Worm (Caenorhabditis elegans) whole organism, L2 larva: ENCODE results near the gene cal-1.

Source experiments
- C34F6.9 ChIP-seq: fragments of 150-350 bp; optimal IDR thresholded peaks from 2 replicates; lab custom pipeline; 2014; ENCODE audit warnings: missing biosample characterization, missing genetic modification characterization
- F13H6.1 ChIP-seq: sonication (generic microtip); optimal IDR thresholded peaks from 2 replicates; lab custom pipeline; 2016; ENCODE audit warnings: missing genetic modification characterization, missing compliant biosample characterization
- R02D3.7 ChIP-seq: fragments of 150-350 bp; optimal IDR thresholded peaks from 2 replicates; lab custom pipeline; 2014; ENCODE audit warnings: missing biosample characterization, missing genetic modification characterization
- Y55F3AM.14 ChIP-seq: fragments of 200-800 bp; sonication (Bioruptor generic); optimal IDR thresholded peaks from 2 replicates; lab custom pipeline; 2018; ENCODE audit warnings: mild to moderate bottlenecking, missing genetic modification characterization, missing compliant biosample characterization
- aly-2 ChIP-seq: fragments of 150-350 bp; optimal IDR thresholded peaks from 2 replicates; lab custom pipeline; 2014; ENCODE audit warnings: missing biosample characterization, missing genetic modification characterization
- blmp-1 ChIP-seq: sonication (generic microtip); optimal IDR thresholded peaks from 2 replicates; lab custom pipeline; 2017; ENCODE audit warnings: missing genetic modification characterization, mild to moderate bottlenecking, missing compliant biosample characterization, antibody characterized with exemption, moderate library complexity; ENCODE audit not compliant: insufficient read depth
- ceh-16 ChIP-seq: fragments of 150-350 bp; optimal IDR thresholded peaks from 2 replicates; lab custom pipeline; 2014; ENCODE audit warnings: missing biosample characterization, missing genetic modification characterization
- crh-2 ChIP-seq: sonication (generic microtip); optimal IDR thresholded peaks from 2 replicates; lab custom pipeline; 2017; ENCODE audit warnings: missing biosample characterization, missing genetic modification characterization
- dmd-4 ChIP-seq: sonication (generic microtip); optimal IDR thresholded peaks from 2 replicates; lab custom pipeline; 2017; ENCODE audit warnings: missing biosample characterization, missing genetic modification characterization
- egl-27 ChIP-seq: sonication (generic microtip); optimal IDR thresholded peaks from 3 replicates; lab custom pipeline; 2017; ENCODE audit warnings: missing biosample characterization, missing genetic modification reagents, missing genetic modification characterization
- elt-3 ChIP-seq: sonication (generic microtip); optimal IDR thresholded peaks from 2 replicates; lab custom pipeline; 2017; ENCODE audit warnings: missing biosample characterization, missing genetic modification characterization
- fos-1 ChIP-seq: fragments of 150-350 bp; optimal IDR thresholded peaks from 2 replicates; lab custom pipeline; 2014; ENCODE audit warnings: missing biosample characterization, missing genetic modification characterization
- gmeb-1 ChIP-seq: fragments of 150-350 bp; optimal IDR thresholded peaks from 2 replicates; lab custom pipeline; 2014; ENCODE audit warnings: missing biosample characterization, missing genetic modification characterization
- lin-11 ChIP-seq: fragments of 150-350 bp; sonication (generic microtip); optimal IDR thresholded peaks from 2 replicates; lab custom pipeline; 2014; ENCODE audit warnings: missing biosample characterization, missing genetic modification characterization, inconsistent platforms, mixed read lengths
- lin-13 ChIP-seq: fragments of 150-350 bp; optimal IDR thresholded peaks from 2 replicates; lab custom pipeline; 2014; ENCODE audit warnings: missing biosample characterization, missing genetic modification reagents, missing genetic modification characterization
- lsy-2 ChIP-seq, 2 experiments: fragments of 150-350 bp in 1 of 2; sonication (generic microtip) in 1 of 2; optimal IDR thresholded peaks; 2 replicates each; lab custom pipeline; 2014 to 2017; ENCODE audit warnings: missing biosample characterization in 2 of 2, missing genetic modification characterization in 2 of 2
- mab-5 ChIP-seq: fragments of 150-350 bp; optimal IDR thresholded peaks from 2 replicates; lab custom pipeline; 2014; ENCODE audit warnings: missing biosample characterization, missing genetic modification characterization
- mbf-1 ChIP-seq: sonication (generic microtip); optimal IDR thresholded peaks from 2 replicates; lab custom pipeline; 2017; ENCODE audit warnings: missing biosample characterization, missing genetic modification characterization
- mdl-1 ChIP-seq, 2 experiments: fragments of 150-350 bp in 1 of 2; sonication (generic microtip) in 1 of 2; optimal IDR thresholded peaks; 2 replicates each; lab custom pipeline; 2017; ENCODE audit warnings: missing biosample characterization in 2 of 2, missing genetic modification characterization in 2 of 2
- nhr-129 ChIP-seq: fragments of 150-350 bp; optimal IDR thresholded peaks from 2 replicates; lab custom pipeline; 2014; ENCODE audit warnings: missing biosample characterization, missing genetic modification characterization
- nhr-21 ChIP-seq: fragments of 150-350 bp; optimal IDR thresholded peaks from 2 replicates; lab custom pipeline; 2014; ENCODE audit warnings: missing biosample characterization, missing genetic modification characterization
- nhr-23 ChIP-seq: fragments of 150-350 bp; optimal IDR thresholded peaks from 2 replicates; lab custom pipeline; 2014; ENCODE audit warnings: missing biosample characterization, missing genetic modification reagents, missing genetic modification characterization
- nhr-237 ChIP-seq: fragments of 150-350 bp; optimal IDR thresholded peaks from 2 replicates; lab custom pipeline; 2014; ENCODE audit warnings: missing biosample characterization, missing genetic modification characterization
- nhr-25 ChIP-seq: fragments of 150-350 bp; sonication (generic microtip); optimal IDR thresholded peaks from 3 replicates; lab custom pipeline; 2014; ENCODE audit warnings: missing biosample characterization, missing genetic modification characterization
- nhr-77 ChIP-seq: fragments of 150-350 bp; optimal IDR thresholded peaks from 2 replicates; lab custom pipeline; 2014; ENCODE audit warnings: missing biosample characterization, missing genetic modification characterization
- peb-1 ChIP-seq: fragments of 150-350 bp; optimal IDR thresholded peaks from 2 replicates; lab custom pipeline; 2014; ENCODE audit warnings: missing biosample characterization, missing genetic modification characterization
- sem-4 ChIP-seq: fragments of 150-350 bp; optimal IDR thresholded peaks from 2 replicates; lab custom pipeline; 2014; ENCODE audit warnings: missing biosample characterization, missing genetic modification reagents, missing genetic modification characterization
- sma-3 ChIP-seq: sonication (generic microtip); optimal IDR thresholded peaks from 2 replicates; lab custom pipeline; 2016; ENCODE audit warnings: missing genetic modification reagents, missing genetic modification characterization, missing compliant biosample characterization
- sma-9 ChIP-seq, 2 experiments: fragments of 150-350 bp in 1 of 2; sonication (generic microtip) in 1 of 2; optimal IDR thresholded peaks; 2 replicates each; lab custom pipeline; 2014 to 2016; ENCODE audit warnings: missing genetic modification characterization in 2 of 2, mild to moderate bottlenecking in 1 of 2, missing biosample characterization in 1 of 2, missing compliant biosample characterization in 1 of 2, missing genetic modification reagents in 1 of 2, moderate library complexity in 1 of 2
- snpc-4 ChIP-seq: fragments of 150-350 bp; optimal IDR thresholded peaks from 2 replicates; lab custom pipeline; 2014; ENCODE audit warnings: missing biosample characterization, missing genetic modification characterization
- unc-55 ChIP-seq: fragments of 150-350 bp; sonication (generic microtip); optimal IDR thresholded peaks from 3 replicates; lab custom pipeline; 2014; ENCODE audit warnings: missing biosample characterization, missing genetic modification reagents, missing genetic modification characterization
- unc-62 ChIP-seq: fragments of 150-350 bp; optimal IDR thresholded peaks from 2 replicates; lab custom pipeline; 2014; ENCODE audit warnings: missing biosample characterization, missing genetic modification reagents, missing genetic modification characterization
- zag-1 ChIP-seq: fragments of 150-350 bp; optimal IDR thresholded peaks from 2 replicates; lab custom pipeline; 2014; ENCODE audit warnings: missing biosample characterization, missing genetic modification characterization
- ztf-1 ChIP-seq: fragments of 200-800 bp; sonication (Bioruptor generic); conservative IDR thresholded peaks from 2 replicates; pipeline ENCODE4 v1.3.6; 2022; ENCODE audit warnings: missing genetic modification characterization, missing compliant biosample characterization
- ztf-4 ChIP-seq: fragments of 150-350 bp; optimal IDR thresholded peaks from 2 replicates; lab custom pipeline; 2014; ENCODE audit warnings: missing biosample characterization, missing genetic modification characterization

Gene cal-1

DNA sequence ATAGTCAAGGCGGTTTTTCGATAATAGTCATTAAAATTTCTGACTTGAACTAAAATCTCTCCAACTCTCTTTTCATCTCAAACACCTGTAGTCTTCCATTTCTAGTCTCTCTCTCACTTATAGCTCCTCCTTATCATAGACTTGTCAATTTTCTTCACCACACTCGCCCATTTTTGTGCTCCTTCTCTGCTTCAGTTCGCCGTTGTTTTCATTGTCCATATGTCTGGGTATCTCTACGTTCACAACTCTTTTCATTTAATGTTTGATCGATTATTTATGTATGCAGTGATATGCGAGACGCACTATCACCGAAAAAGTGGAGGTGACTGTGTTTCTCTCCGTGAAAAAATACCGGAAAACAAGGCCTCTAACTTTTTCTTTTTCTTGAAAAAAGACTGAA lies 49.3 kb downstream of the cal-1 start:
- peak; percentile 96 for TF ChIP-seq fos-1 (tag; lab: Kevin White, UChicago)
- TF ChIP-seq sma-9 (GFP tag; optimal IDR thresholded peaks at IDR 0.05; lab: Kevin White, UChicago): peak; percentile 67
- TF ChIP-seq sma-9 (tag; optimal IDR thresholded peaks at IDR 0.05; lab: Kevin White, UChicago): no peak
- peak; percentile 31 for TF ChIP-seq gmeb-1
- no peak for TF ChIP-seq dmd-4 (tag; lab: Kevin White, UChicago)
- no peak for TF ChIP-seq mbf-1 (tag; lab: Kevin White, UChicago)
- TF ChIP-seq F13H6.1 (tag; lab: Kevin White, UChicago): peak; percentile 26
- no peak for TF ChIP-seq aly-2
- TF ChIP-seq crh-2 (tag; lab: Kevin White, UChicago): peak; percentile 21

DNA sequence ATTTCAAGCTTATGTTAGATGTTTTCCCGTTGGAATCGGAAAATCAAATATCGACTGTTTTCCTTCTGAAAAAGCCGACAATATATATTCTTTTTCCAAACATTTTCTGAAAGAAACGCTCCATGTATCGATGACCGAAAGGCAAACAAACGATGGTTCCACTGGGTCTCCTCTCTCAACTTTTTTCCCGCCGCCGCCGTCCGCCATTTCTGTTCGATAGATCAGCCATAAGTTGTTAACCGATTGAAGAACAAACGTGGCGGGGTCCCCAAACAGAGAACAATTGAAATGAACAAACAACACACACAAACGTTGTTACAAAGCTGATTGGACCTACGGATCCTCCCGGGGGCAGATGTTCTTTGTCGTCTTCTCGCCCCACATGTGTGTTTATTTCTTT lies 50.4 kb downstream of the cal-1 start:
- TF ChIP-seq F13H6.1 (tag; lab: Kevin White, UChicago) (peak; percentile 7), sma-9 (GFP tag; optimal IDR thresholded peaks at IDR 0.05; lab: Kevin White, UChicago) (peak; percentile 45), sma-9 (tag; optimal IDR thresholded peaks at IDR 0.05; lab: Kevin White, UChicago) (no peak), mdl-1 (tag; optimal IDR thresholded peaks at IDR 0.05; lab: Kevin White, UChicago) (no peak)

DNA sequence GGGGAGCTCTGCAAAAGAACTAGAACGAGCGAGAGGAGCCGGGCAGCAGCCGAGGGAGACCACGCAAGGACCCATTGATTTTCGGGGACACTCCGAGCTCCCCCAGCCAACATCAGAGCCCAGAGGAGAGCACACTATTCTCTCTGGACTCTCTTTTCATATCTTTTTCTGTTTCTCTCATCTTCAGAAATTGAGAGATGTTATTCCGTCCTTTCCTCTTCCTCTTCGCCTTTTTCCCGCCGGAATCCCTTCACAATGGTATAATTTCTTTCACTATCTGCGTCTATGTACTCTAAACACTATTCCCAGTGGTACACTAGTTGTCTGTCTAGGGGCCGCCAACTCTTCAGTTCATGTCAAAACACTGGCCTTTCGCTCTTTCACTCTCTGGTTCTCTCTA lies 51.6 kb downstream of the cal-1 start:
- TF ChIP-seq nhr-77 (tag; lab: Kevin White, UChicago) (no peak), C34F6.9 (tag; lab: Kevin White, UChicago) (peak; percentile 96), nhr-23 (no peak), mdl-1 (tag; optimal IDR thresholded peaks at IDR 0.05; lab: Kevin White, UChicago) (peak in 1 of 2 experiments; percentile 67), zag-1 (tag; lab: Kevin White, UChicago) (peak; percentile 93), R02D3.7 (tag; lab: Kevin White, UChicago) (no peak), unc-62 (GFP tag; lab: Kevin White, UChicago) (no peak), nhr-129 (tag; lab: Kevin White, UChicago) (peak; percentile 86), ztf-1 (GFP tag; lab: Robert Waterston, UW) (no peak), elt-3 (tag; lab: Kevin White, UChicago) (no peak), ztf-4 (peak; percentile 59), fos-1 (tag; lab: Kevin White, UChicago) (peak; percentile 20), Y55F3AM.14 (GFP tag; lab: Kevin White, UChicago) (peak; percentile 73), crh-2 (tag; lab: Kevin White, UChicago) (peak; percentile 89), blmp-1 (tag; lab: Kevin White, UChicago) (peak; percentile 26), peb-1 (tag; lab: Kevin White, UChicago) (no peak), mab-5 (tag; lab: Kevin White, UChicago) (peak; percentile 21), F13H6.1 (tag; lab: Kevin White, UChicago) (peak; percentile 96), nhr-237 (no peak), sma-3 (peak; percentile 53), egl-27 (tag; lab: Kevin White, UChicago) (peak; percentile 79), snpc-4 (tag; lab: Kevin White, UChicago) (peak; percentile 32), nhr-21 (tag; lab: Kevin White, UChicago) (peak; percentile 66), gmeb-1 (peak; percentile 55), dmd-4 (tag; lab: Kevin White, UChicago) (no peak), lsy-2 (tag; optimal IDR thresholded peaks at IDR 0.05; lab: Kevin White, UChicago) (peak; percentile 55 to 84), sem-4 (peak; percentile 80), lin-11 (peak; percentile 63), nhr-25 (tag; lab: Kevin White, UChicago) (peak; percentile 63), lin-13 (GFP tag; lab: Kevin White, UChicago) (peak; percentile 64), sma-9 (GFP tag; optimal IDR thresholded peaks at IDR 0.05; lab: Kevin White, UChicago) (peak; percentile 95), sma-9 (tag; optimal IDR thresholded peaks at IDR 0.05; lab: Kevin White, UChicago) (peak; percentile 23), ceh-16 (tag; lab: Kevin White, UChicago) (no peak), unc-55 (peak; percentile 90)
